Worm (Caenorhabditis elegans): ENCODE data around the gene bbs-2.

The bbs-2 gene

DNA sequence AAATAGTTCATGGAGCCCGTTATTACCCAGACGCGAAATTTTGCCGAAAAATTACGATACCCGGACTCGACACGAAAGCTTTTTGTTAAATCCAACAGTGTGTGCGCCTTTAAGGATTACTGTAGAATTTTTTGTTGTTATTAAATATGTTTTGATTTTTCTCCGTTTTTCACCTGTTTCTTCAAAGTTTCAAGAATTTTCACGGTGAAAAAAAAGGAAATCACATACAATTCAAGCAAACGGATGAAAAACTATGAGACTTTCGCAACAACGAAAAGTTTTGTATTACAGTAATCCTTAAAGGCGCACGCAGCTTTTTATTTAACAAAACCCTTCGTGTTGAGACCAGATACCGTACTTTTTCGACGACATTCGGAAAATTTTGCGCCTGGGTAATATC, 20.2 kb downstream of the bbs-2 start:
- TF ChIP-seq sea-2 (GFP tag; IDR thresholded peaks at IDR 0.05) (no peak), lsl-1 (GFP tag; optimal IDR thresholded peaks at IDR 0.05) (peak; percentile 63), ztf-25 (GFP tag; IDR thresholded peaks at IDR 0.05) (no peak), ztf-22 (GFP tag; optimal IDR thresholded peaks at IDR 0.05) (no peak), Y53F4B.3 (GFP tag; IDR thresholded peaks at IDR 0.05) (no peak)

DNA sequence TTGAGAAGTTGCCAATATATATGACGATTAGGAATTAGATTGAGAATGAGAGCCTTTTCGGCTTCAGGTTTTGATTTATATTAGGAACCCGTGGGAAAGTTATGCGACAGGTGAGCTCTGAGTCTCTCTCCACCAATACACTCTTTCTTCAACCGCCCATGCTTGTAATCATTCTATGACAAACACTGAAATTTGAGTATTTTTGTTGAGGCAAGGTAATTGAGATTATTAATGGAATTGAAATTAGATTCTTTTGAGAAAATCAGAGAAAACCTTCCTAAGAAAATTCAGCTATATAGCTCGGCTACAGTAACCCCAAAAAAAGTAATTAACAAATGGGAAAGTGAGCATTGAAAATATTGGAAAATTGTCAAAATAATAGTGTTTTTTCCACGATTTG, 22.0 kb downstream of the bbs-2 start, which contains the start of gene ceh-19:
TSS of gene ceh-19 (minus strand) at position 101 of the 400 bp plus-strand sequence.
- no peak for TF ChIP-seq B0336.3 (GFP tag; IDR thresholded peaks at IDR 0.05)
- no peak for TF ChIP-seq F10E7.11 (tag; optimal IDR thresholded peaks at IDR 0.05)
- no peak for TF ChIP-seq D2030.7 (GFP tag; IDR thresholded peaks at IDR 0.05)
- no peak for TF ChIP-seq tlf-1 (GFP tag; optimal IDR thresholded peaks at IDR 0.05)
- TF ChIP-seq ceh-58 (GFP tag; IDR thresholded peaks at IDR 0.05): no peak
- TF ChIP-seq madf-10 (tag; optimal IDR thresholded peaks at IDR 0.05): no peak
- no peak for TF ChIP-seq ets-4 (GFP tag; optimal IDR thresholded peaks at IDR 0.05)
- TF ChIP-seq efl-1 (GFP tag; optimal IDR thresholded peaks at IDR 0.05): no peak
- TF ChIP-seq lag-1 (GFP tag; IDR thresholded peaks at IDR 0.05): no peak
- no peak for TF ChIP-seq madf-8 (GFP tag; conservative IDR thresholded peaks at IDR 0.05)
- no peak for TF ChIP-seq dox-1 (GFP tag; IDR thresholded peaks at IDR 0.05)
- TF ChIP-seq F22D6.2 (tag; optimal IDR thresholded peaks at IDR 0.05): no peak

DNA sequence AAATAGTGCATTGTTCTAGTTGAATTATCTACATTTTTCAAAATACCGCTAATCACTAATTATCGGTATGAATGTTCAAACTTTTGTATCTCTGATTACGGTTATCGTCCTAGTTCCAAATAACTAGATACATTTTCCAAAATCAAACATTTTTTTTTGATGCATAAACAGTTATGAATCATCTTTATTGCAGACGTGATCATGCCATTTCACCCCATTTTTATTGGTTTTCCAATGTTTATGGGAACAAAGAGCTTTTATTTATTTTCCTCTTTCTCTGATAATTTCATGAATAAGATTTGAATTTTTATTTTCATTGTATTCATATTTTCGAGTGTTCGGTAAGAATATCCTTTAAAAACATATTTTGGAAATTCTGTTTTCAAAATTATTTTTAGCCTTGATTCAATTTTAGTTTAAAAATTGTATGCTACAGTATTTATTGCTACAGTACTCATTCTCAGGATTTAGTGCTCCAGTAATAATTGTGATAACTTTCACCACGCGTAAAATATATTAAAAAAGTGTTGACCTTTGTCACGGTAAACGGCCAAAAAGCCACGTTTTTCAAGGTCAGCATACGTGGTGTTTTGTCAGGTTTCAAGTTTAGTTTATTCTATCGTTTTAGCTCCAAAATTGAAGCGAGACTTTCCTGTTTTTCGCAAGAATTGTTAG, 22.9 kb downstream of the bbs-2 start, which contains the start of gene csr-1:
TSS of gene csr-1 (plus strand) at position 625 of the 675 bp plus-strand sequence.
- TF ChIP-seq F39B2.1 (GFP tag; IDR thresholded peaks at IDR 0.05) (no peak), F52B5.7 (tag; optimal IDR thresholded peaks at IDR 0.05) (no peak), rpc-1 (optimal IDR thresholded peaks at IDR 0.05) (no peak), rpc-1 (tag; optimal IDR thresholded peaks at IDR 0.05) (no peak), Y56A3A.18 (GFP tag; IDR thresholded peaks at IDR 0.05) (no peak), aptf-3 (GFP tag; IDR thresholded peaks at IDR 0.05) (no peak), gei-17 (GFP tag; optimal IDR thresholded peaks at IDR 0.05) (no peak), F23B12.7 (tag; optimal IDR thresholded peaks at IDR 0.05; ENCODE audit: insufficient read depth) (no peak), K12H6.12 (tag; optimal IDR thresholded peaks at IDR 0.05) (no peak), tbx-9 (tag; optimal IDR thresholded peaks at IDR 0.05; ENCODE audit: borderline replicate concordance) (no peak), ztf-22 (GFP tag; optimal IDR thresholded peaks at IDR 0.05) (no peak), madf-10 (tag; optimal IDR thresholded peaks at IDR 0.05) (no peak), egl-18 (GFP tag; IDR thresholded peaks at IDR 0.05) (no peak), attf-5 (GFP tag; optimal IDR thresholded peaks at IDR 0.05) (no peak), nfya-2 (GFP tag; IDR thresholded peaks at IDR 0.05) (no peak)

DNA sequence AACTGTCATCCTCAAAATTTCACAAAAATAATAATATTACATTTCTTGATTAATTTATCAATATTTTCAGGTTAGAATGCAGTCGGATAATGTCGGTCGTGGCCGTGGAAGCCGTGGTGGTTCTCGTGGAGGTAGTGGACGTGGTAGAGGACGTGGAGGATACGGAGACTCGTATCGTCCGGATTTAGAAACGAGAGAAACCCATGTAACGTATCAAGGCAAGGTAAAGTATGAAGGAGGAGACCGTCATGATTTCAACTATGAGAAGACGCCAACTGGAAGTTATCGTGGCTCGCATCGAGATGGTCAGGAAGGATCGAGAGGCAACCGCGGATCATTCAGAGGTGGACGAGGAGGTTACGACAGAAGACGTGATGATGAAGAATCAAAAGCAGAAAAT, 23.7 kb downstream of the bbs-2 start, which contains the start of gene frpr-10:
TSS of gene frpr-10 (plus strand) at position 301 of the 400 bp plus-strand sequence.
- TF ChIP-seq zfh-2 (GFP tag; conservative IDR thresholded peaks at IDR 0.05): 0 out of 2 replicates have a peak, but pooled peaks have one; percentile 20
- no peak for TF ChIP-seq B0336.3 (GFP tag; IDR thresholded peaks at IDR 0.05)

DNA sequence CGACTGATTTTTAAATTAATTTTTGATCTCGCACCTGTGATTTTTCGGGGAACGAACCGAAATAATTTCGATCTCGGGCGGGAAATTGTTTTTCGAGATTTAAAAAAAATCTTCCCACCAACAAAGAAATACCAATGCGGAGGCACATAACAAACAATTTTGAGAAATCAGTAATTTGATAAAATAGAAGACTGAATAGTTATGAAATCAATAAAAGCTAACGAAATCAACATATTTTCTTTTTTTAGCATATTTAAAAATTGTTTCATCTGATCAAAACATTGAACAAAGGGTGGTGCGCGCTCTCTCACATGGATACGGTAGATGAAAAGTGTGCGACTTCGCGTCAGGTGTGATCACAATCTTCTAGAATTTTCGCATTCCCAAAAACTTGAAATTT, 24.3 kb downstream of the bbs-2 start:
- TF ChIP-seq snpc-1.3 (tag; optimal IDR thresholded peaks at IDR 0.05; ENCODE audit: insufficient read depth): peak; percentile 83
- no peak for TF ChIP-seq ceh-100 (GFP tag; IDR thresholded peaks at IDR 0.05)
- TF ChIP-seq ekl-4 (GFP tag; IDR thresholded peaks at IDR 0.05): 0 out of 2 replicates have a peak, but pooled peaks have one; percentile 13
- 0 out of 2 replicates have a peak, but pooled peaks have one; percentile 11 for TF ChIP-seq C17E4.6 (GFP tag; IDR thresholded peaks at IDR 0.05)
- TF ChIP-seq ccch-3 (GFP tag; optimal IDR thresholded peaks at IDR 0.05): no peak
- TF ChIP-seq nfya-1 (tag; optimal IDR thresholded peaks at IDR 0.05; ENCODE audit: borderline replicate concordance, insufficient read depth): no peak
- TF ChIP-seq hmg-1.2 (GFP tag; IDR thresholded peaks at IDR 0.05): peak; percentile 24; the same call in 1 of the 2 replicates
- no peak for TF ChIP-seq K11D2.4 (GFP tag; IDR thresholded peaks at IDR 0.05)
- no peak for TF ChIP-seq sptf-2 (GFP tag; optimal IDR thresholded peaks at IDR 0.05)
- TF ChIP-seq Y53G8AR.9 (GFP tag; conservative IDR thresholded peaks at IDR 0.05): no peak
- TF ChIP-seq aptf-3 (GFP tag; IDR thresholded peaks at IDR 0.05): no peak
- no peak for TF ChIP-seq F10E7.11 (tag; optimal IDR thresholded peaks at IDR 0.05)
- no peak for TF ChIP-seq ztf-26 (tag; optimal IDR thresholded peaks at IDR 0.05)
- TF ChIP-seq lsl-1 (GFP tag; optimal IDR thresholded peaks at IDR 0.05): peak; percentile 92
- no peak for TF ChIP-seq Y56A3A.18 (GFP tag; IDR thresholded peaks at IDR 0.05)
